Worm (Caenorhabditis elegans) whole organism, young adult: Measurements from ENCODE around the gene plg-1.
A peak's percentile ranks its signal among the peaks of the same experiment; 100 is the strongest.
"Not testable (repeated sequence)": the region's sequence is repeated elsewhere in the genome, so short reads cannot be mapped to it uniquely, and the experiment has no call there.

ENCODE experiments used
- D2030.7 ChIP-seq: fragments of 200-800 bp; sonication (Bioruptor generic); IDR thresholded peaks from 2 replicates; pipeline ENCODE4 v1.3.6; 2022; ENCODE audit warnings: missing genetic modification reagents, missing genetic modification characterization, missing compliant biosample characterization
- F33H1.4 ChIP-seq: fragments of 200-800 bp; sonication (Bioruptor generic); IDR thresholded peaks from 2 replicates; pipeline ENCODE4 v1.3.6; 2022; ENCODE audit warnings: missing genetic modification reagents, missing genetic modification characterization, missing compliant biosample characterization
- F39B2.1 ChIP-seq: fragments of 200-800 bp; sonication (Bioruptor generic); IDR thresholded peaks from 2 replicates; pipeline ENCODE4 v1.3.6; 2022; ENCODE audit warnings: missing genetic modification reagents, missing genetic modification characterization, missing compliant biosample characterization
- Y53G8AR.9 ChIP-seq: fragments of 200-800 bp; sonication (Bioruptor generic); conservative IDR thresholded peaks from 2 replicates; pipeline ENCODE4 v1.3.6; 2022; ENCODE audit warnings: missing genetic modification reagents, missing genetic modification characterization, missing compliant biosample characterization
- aptf-2 ChIP-seq: fragments of 200-800 bp; sonication (Bioruptor generic); conservative IDR thresholded peaks from 2 replicates; pipeline ENCODE4 v1.3.6; 2022; ENCODE audit warnings: missing genetic modification reagents, missing genetic modification characterization, missing compliant biosample characterization
- cebp-1 ChIP-seq, 2 experiments: fragments of 200-800 bp in 1 of 2; sonication (Bioruptor generic) in 1 of 2; sonication (generic microtip) in 1 of 2; IDR thresholded peaks in 1 of 2; optimal IDR thresholded peaks in 1 of 2; 2 replicates each; pipeline versions ENCODE4 v1.3.6 to Lab custom; 2017 to 2022; ENCODE audit warnings: missing compliant biosample characterization in 2 of 2, missing genetic modification characterization in 2 of 2, mild to moderate bottlenecking in 1 of 2, missing genetic modification reagents in 1 of 2, moderate library complexity in 1 of 2
- dox-1 ChIP-seq: fragments of 200-800 bp; sonication (Bioruptor generic); IDR thresholded peaks from 2 replicates; pipeline ENCODE4 v1.3.6; 2022; ENCODE audit warnings: missing genetic modification reagents, missing genetic modification characterization, missing compliant biosample characterization
- ekl-4 ChIP-seq: fragments of 200-800 bp; sonication (Bioruptor generic); IDR thresholded peaks from 2 replicates; pipeline ENCODE4 v1.3.6; 2022; ENCODE audit warnings: missing genetic modification reagents, missing genetic modification characterization, missing compliant biosample characterization
- hmg-1.2 ChIP-seq: fragments of 200-800 bp; sonication (Bioruptor generic); IDR thresholded peaks from 2 replicates; pipeline ENCODE4 v1.3.6; 2022; ENCODE audit warnings: missing genetic modification reagents, missing genetic modification characterization, missing compliant biosample characterization
- lin-54 ChIP-seq: fragments of 200-800 bp; sonication (Bioruptor generic); optimal IDR thresholded peaks from 2 replicates; lab custom pipeline; 2018; ENCODE audit warnings: mild to moderate bottlenecking, missing genetic modification characterization, missing compliant biosample characterization
- lsl-1 ChIP-seq: fragments of 200-800 bp; sonication (Bioruptor generic); optimal IDR thresholded peaks from 2 replicates; lab custom pipeline; 2018; ENCODE audit warnings: mild to moderate bottlenecking, missing genetic modification characterization, moderate library complexity, missing compliant biosample characterization
- madf-6 ChIP-seq: fragments of 200-800 bp; sonication (Bioruptor generic); IDR thresholded peaks from 2 replicates; pipeline ENCODE4 v1.3.6; 2022; ENCODE audit warnings: missing genetic modification reagents, missing genetic modification characterization, missing compliant biosample characterization
- mcd-1 ChIP-seq: fragments of 200-800 bp; sonication (Bioruptor generic); IDR thresholded peaks from 2 replicates; pipeline ENCODE4 v1.3.6; 2022; ENCODE audit warnings: missing genetic modification reagents, missing genetic modification characterization, missing compliant biosample characterization
- nfyb-1 ChIP-seq: fragments of 200-800 bp; sonication (Bioruptor generic); IDR thresholded peaks from 2 replicates; pipeline ENCODE4 v1.3.6; 2022; ENCODE audit warnings: missing genetic modification reagents, missing genetic modification characterization, missing compliant biosample characterization
- pbrm-1 ChIP-seq: fragments of 200-800 bp; sonication (Bioruptor generic); IDR thresholded peaks from 2 replicates; pipeline ENCODE4 v1.3.6; 2022; ENCODE audit warnings: missing genetic modification reagents, missing genetic modification characterization, missing compliant biosample characterization
- rcor-1 ChIP-seq: fragments of 200-800 bp; sonication (Bioruptor generic); IDR thresholded peaks from 2 replicates; pipeline ENCODE4 v1.3.6; 2022; ENCODE audit warnings: missing genetic modification reagents, missing genetic modification characterization, missing compliant biosample characterization
- snpc-4 ChIP-seq, 5 experiments: fragments of 150-350 bp in 1 of 5; sonication (generic microtip) in 4 of 5; optimal IDR thresholded peaks; 2 replicates each; lab custom pipeline; 2014 to 2018; ENCODE audit warnings: missing genetic modification characterization in 5 of 5, missing biosample characterization in 3 of 5, antibody characterized with exemption in 2 of 5, mild to moderate bottlenecking in 2 of 5, missing compliant biosample characterization in 2 of 5, missing genotype in 2 of 5, moderate library complexity in 2 of 5, missing genetic modification reagents in 1 of 5
- tbp1 ChIP-seq: fragments of 200-800 bp; sonication (Bioruptor generic); optimal IDR thresholded peaks from 2 replicates; lab custom pipeline; 2018; ENCODE audit warnings: mild to moderate bottlenecking, missing genetic modification characterization, missing compliant biosample characterization

The plg-1 gene

DNA sequence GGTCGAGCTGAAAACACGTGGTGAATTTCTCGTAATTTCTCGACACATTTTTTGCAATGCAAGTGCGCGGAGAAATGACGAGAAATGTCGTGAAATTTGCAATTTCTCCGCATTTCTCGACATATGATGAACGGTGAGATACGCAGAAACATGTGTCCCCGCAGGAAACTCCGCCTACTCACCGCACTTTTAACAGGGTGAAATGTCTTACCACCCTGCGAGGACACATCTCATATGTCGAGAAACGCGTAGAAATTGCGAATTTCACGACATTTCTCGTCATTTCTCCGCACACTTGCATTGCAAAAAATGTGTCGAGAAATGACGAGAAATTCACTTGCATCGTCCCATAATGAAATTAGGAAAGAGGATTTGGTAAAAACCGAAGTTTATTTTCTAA, 49.0 kb downstream of the plg-1 start:
- TF ChIP-seq hmg-1.2 (0 out of 2 replicates have a peak, but pooled peaks have one; percentile 42), Y53G8AR.9 (GFP tag; lab: Robert Waterston, UW) (0 out of 2 replicates have a peak, but pooled peaks have one; percentile 45), tbp1 (GFP tag; lab: Kevin White, UChicago) (peak; percentile 39), nfyb-1 (GFP tag; lab: Robert Waterston, UW) (0 out of 2 replicates have a peak, but pooled peaks have one; percentile 11), F33H1.4 (GFP tag; lab: Robert Waterston, UW) (peak; percentile 69), aptf-2 (GFP tag; lab: Robert Waterston, UW) (peak; percentile 55; the same call in 1 of the 2 replicates), cebp-1 (tag; optimal IDR thresholded peaks at IDR 0.05; lab: Kevin White, UChicago) (peak; percentile 3), snpc-4 (tag; optimal IDR thresholded peaks at IDR 0.05; lab: Kevin White, UChicago) (peak in 1 of 4 experiments; percentile 39), dox-1 (GFP tag; lab: Robert Waterston, UW) (peak; percentile 81), rcor-1 (GFP tag; lab: Robert Waterston, UW) (peak; percentile 42; the same call in 1 of the 2 replicates), madf-6 (peak; percentile 69), mcd-1 (peak; percentile 56), F39B2.1 (peak; percentile 99), pbrm-1 (GFP tag; lab: Robert Waterston, UW) (peak; percentile 90), lin-54 (GFP tag; lab: Kevin White, UChicago) (peak; percentile 21), ekl-4 (GFP tag; lab: Robert Waterston, UW) (peak; percentile 79), D2030.7 (GFP tag; lab: Robert Waterston, UW) (peak; percentile 39; the same call in 1 of the 2 replicates), lsl-1 (GFP tag; lab: Kevin White, UChicago) (peak; percentile 12)
- not testable (repeated sequence) for TF ChIP-seq cebp-1 (GFP tag; IDR thresholded peaks at IDR 0.05; lab: Robert Waterston, UW); snpc-4 (GFP tag; optimal IDR thresholded peaks at IDR 0.05; lab: Kevin White, UChicago)
